Fruit fly (Drosophila melanogaster): ENCODE measurements around the gene CG3165.

CG3165 gene

DNA sequence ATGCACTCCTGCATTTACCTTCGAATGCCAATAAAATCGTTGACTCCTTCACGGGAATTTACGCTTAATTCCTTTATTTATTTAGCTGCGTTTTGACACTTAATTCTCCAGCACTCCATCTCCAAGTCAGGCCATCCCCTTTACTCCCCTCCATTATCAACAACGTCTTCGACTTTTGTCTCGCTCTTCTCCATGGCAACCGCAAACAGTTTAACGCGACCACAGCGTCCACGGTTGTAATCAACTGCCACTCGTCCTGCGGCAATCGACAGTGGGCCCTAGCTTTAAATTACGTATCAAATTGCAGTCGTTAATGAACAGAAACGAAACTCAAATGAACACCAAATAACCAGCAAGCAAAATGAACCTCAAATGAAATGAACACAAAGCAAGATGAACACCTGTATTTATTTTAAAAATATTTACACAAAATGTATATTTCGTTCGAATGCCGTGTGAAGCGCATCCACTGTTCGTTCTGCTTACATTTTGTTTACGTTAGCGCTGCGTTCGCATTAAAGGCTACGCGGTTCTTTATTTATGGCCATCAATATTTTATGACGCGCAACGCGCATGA is 45.3 kb upstream of the CG3165 start:
- TF ChIP-seq Abd-B (GFP tag; optimal IDR thresholded peaks at IDR 0.05) (no peak), Hnf4 (GFP tag; optimal IDR thresholded peaks at IDR 0.05) (no peak), pan (optimal IDR thresholded peaks at IDR 0.05) (no peak), CG9705 (GFP tag; optimal IDR thresholded peaks at IDR 0.05) (no peak), sage (GFP tag; optimal IDR thresholded peaks at IDR 0.05) (no peak), Mio (GFP tag; optimal IDR thresholded peaks at IDR 0.05) (no peak), lola (GFP tag; optimal IDR thresholded peaks at IDR 0.05) (no peak), Hr78 (GFP tag; optimal IDR thresholded peaks at IDR 0.05) (no peak), rgr (GFP tag; optimal IDR thresholded peaks at IDR 0.05) (peak; percentile 11), ey (GFP tag; optimal IDR thresholded peaks at IDR 0.05) (peak; percentile 13), Jra (GFP tag; optimal IDR thresholded peaks at IDR 0.05) (no peak), Sp1 (GFP tag; optimal IDR thresholded peaks at IDR 0.05) (peak; percentile 25), Dif (GFP tag; optimal IDR thresholded peaks at IDR 0.05; ENCODE audit: partially characterized antibody) (no peak), sv (GFP tag; optimal IDR thresholded peaks at IDR 0.05) (no peak), woc (GFP tag; optimal IDR thresholded peaks at IDR 0.05) (peak; percentile 32), HLH106 (tag; optimal IDR thresholded peaks at IDR 0.05) (peak; percentile 34), jim (GFP tag; optimal IDR thresholded peaks at IDR 0.05) (no peak), GATAd (GFP tag; optimal IDR thresholded peaks at IDR 0.05) (no peak), dmrt93B (GFP tag; optimal IDR thresholded peaks at IDR 0.05) (peak; percentile 13), Vsx2 (GFP tag; optimal IDR thresholded peaks at IDR 0.05; ENCODE audit: partially characterized antibody) (no peak), N (GFP tag; optimal IDR thresholded peaks at IDR 0.05) (no peak), h (GFP tag; optimal IDR thresholded peaks at IDR 0.05) (peak; percentile 46), dl (GFP tag; optimal IDR thresholded peaks at IDR 0.05; ENCODE audit: insufficient read depth in 1 of 2, partially characterized antibody in 2 of 2) (no peak), Myc (optimal IDR thresholded peaks at IDR 0.05) (no peak), Hr83 (GFP tag; optimal IDR thresholded peaks at IDR 0.05; ENCODE audit: poor library complexity, severe bottlenecking) (no peak), usp (GFP tag; optimal IDR thresholded peaks at IDR 0.05) (no peak), fru (GFP tag; optimal IDR thresholded peaks at IDR 0.05) (peak; percentile 66), tai (GFP tag; optimal IDR thresholded peaks at IDR 0.05) (no peak), Rel (GFP tag; optimal IDR thresholded peaks at IDR 0.05) (no peak), Rel (tag; optimal IDR thresholded peaks at IDR 0.05) (no peak), psq (GFP tag; optimal IDR thresholded peaks at IDR 0.05) (peak; percentile 35), br (GFP tag; optimal IDR thresholded peaks at IDR 0.05) (peak; percentile 40), CrebA (GFP tag; optimal IDR thresholded peaks at IDR 0.05; ENCODE audit: borderline replicate concordance) (no peak), Dfd (GFP tag; optimal IDR thresholded peaks at IDR 0.05) (no peak), CG32264 (GFP tag; optimal IDR thresholded peaks at IDR 0.05) (no peak), brk (GFP tag; optimal IDR thresholded peaks at IDR 0.05) (no peak), dsf (GFP tag; optimal IDR thresholded peaks at IDR 0.05; ENCODE audit: borderline replicate concordance) (no peak), OdsH (GFP tag; optimal IDR thresholded peaks at IDR 0.05) (no peak), foxo (GFP tag; optimal IDR thresholded peaks at IDR 0.05) (no peak)

DNA sequence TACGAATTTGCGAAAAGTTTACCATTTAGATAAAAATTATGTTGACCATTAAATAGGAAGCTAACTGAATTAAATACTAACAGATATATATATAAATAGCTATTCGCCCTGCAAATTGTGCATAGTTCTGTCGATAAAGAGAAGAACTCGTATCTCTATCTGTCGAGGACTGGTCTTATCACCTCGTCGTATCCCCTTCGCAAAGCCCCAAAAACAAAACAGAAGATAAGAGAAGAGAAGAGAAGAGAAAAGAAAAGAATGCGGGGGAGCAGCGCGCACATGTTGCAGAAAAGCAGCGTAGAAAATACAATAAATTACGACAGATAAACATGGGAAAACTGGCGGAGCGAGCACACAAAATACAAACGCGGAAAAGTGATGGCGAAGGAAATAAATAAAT is 41.2 kb upstream of the CG3165 start:
- TF ChIP-seq Hr78 (GFP tag; optimal IDR thresholded peaks at IDR 0.05) (no peak), psq (GFP tag; optimal IDR thresholded peaks at IDR 0.05) (peak; percentile 6), Hnf4 (GFP tag; optimal IDR thresholded peaks at IDR 0.05) (no peak), usp (GFP tag; optimal IDR thresholded peaks at IDR 0.05) (no peak)

DNA sequence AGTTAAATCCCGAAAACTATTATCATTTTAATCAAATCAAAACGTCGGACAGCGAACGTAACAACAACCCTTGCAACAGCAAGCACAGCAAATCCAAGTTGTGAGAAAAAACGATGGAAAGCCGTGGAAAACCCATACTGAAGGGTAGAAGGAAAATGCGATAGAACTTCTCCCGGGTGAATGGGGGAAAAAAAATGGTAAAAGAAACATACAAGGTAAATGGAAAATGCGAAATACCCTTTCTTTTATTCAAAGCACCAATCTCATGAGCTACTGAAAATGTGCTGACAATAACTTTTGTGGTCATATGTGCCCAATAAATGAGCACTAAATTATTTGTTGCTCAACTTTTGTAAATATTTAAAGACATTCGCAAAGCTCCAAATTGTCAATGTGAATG is 37.2 kb upstream of the CG3165 start:
- TF ChIP-seq HLH106 (tag; optimal IDR thresholded peaks at IDR 0.05): no peak
- no peak for TF ChIP-seq Rel (GFP tag; optimal IDR thresholded peaks at IDR 0.05)
- no peak for TF ChIP-seq Rel (tag; optimal IDR thresholded peaks at IDR 0.05)
- no peak for TF ChIP-seq Dif (GFP tag; optimal IDR thresholded peaks at IDR 0.05; ENCODE audit: partially characterized antibody)
- TF ChIP-seq Mio (GFP tag; optimal IDR thresholded peaks at IDR 0.05): no peak
- TF ChIP-seq foxo (GFP tag; optimal IDR thresholded peaks at IDR 0.05): no peak

Data from whole organism, wandering third instar larva.